Worm (Caenorhabditis elegans): Measurements from ENCODE around the gene bar-1.

DNA sequence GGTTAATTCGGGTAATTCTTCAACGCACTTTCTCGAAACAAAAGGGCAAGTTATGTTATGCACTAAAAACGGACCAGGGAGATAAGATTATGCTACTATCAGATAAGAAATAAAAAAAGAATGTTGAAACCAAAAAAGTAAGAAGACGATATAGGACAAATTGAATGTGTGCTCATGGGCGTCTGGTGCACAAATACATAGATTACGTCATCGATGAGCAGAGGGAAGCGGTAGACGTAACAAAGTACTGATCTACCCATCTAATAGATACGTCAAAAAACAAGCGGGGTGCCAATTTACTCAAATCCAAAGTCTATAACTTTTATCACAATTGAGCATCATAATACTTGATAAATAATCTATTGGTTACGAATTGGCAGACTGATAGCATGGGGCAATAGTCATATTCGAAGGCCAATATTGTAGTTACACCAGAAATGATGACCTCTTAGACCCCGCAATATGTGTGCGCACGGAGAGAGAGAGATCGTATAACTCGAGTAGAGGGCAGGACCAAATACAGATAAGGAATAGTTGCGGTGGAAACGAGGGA lies 18.4 kb downstream of the bar-1 start:
- no peak for TF ChIP-seq zag-1 (tag; optimal IDR thresholded peaks at IDR 0.05)
- no peak for TF ChIP-seq mdl-1 (tag; optimal IDR thresholded peaks at IDR 0.05)
- TF ChIP-seq ceh-9 (tag; optimal IDR thresholded peaks at IDR 0.05), result no peak
- no peak for TF ChIP-seq aly-2 (tag; optimal IDR thresholded peaks at IDR 0.05)
- TF ChIP-seq fkh-10 (GFP tag; optimal IDR thresholded peaks at IDR 0.05), result no peak
- TF ChIP-seq ama-1 (optimal IDR thresholded peaks at IDR 0.05), result no peak
- TF ChIP-seq fos-1 (tag; optimal IDR thresholded peaks at IDR 0.05), result no peak
- TF ChIP-seq skn-1 (tag; optimal IDR thresholded peaks at IDR 0.05), result no peak

All from whole organism, L3 larva.